Fruit fly (Drosophila melanogaster) whole organism, embryonic: ENCODE results near the gene Dph3.

ENCODE experiments used
- BtbVII ChIP-seq: fragments of 200-800 bp; sonication (Bioruptor generic); optimal IDR thresholded peaks from 3 replicates; lab custom pipeline; 2017; ENCODE audit warnings: missing biosample characterization, mild to moderate bottlenecking, missing genetic modification characterization
- Bteb2 ChIP-seq: fragments of 200-800 bp; sonication (Bioruptor generic); optimal IDR thresholded peaks from 2 replicates; lab custom pipeline; 2016; ENCODE audit warnings: missing biosample characterization, missing genetic modification characterization
- C15 ChIP-seq: fragments of 200-800 bp; sonication (Bioruptor generic); IDR thresholded peaks from 3 replicates; pipeline ENCODE4 v1.3.6; 2022; ENCODE audit warnings: missing biosample characterization, missing genetic modification characterization
- CG12391 ChIP-seq: fragments of 200-800 bp; sonication (Bioruptor generic); optimal IDR thresholded peaks from 3 replicates; lab custom pipeline; 2018; ENCODE audit warnings: missing biosample characterization, mild to moderate bottlenecking, missing genetic modification characterization, moderate library complexity
- CG13287 ChIP-seq: fragments of 200-800 bp; sonication (Bioruptor generic); IDR thresholded peaks from 2 replicates; pipeline ENCODE4 v1.3.6; 2022; ENCODE audit warnings: missing biosample characterization, missing genetic modification characterization; ENCODE audit not compliant: partially characterized antibody
- CG13624 ChIP-seq: fragments of 200-800 bp; sonication (Bioruptor generic); optimal IDR thresholded peaks from 2 replicates; lab custom pipeline; 2016; ENCODE audit warnings: missing biosample characterization, missing genetic modification characterization
- CG15011 ChIP-seq: fragments of 200-800 bp; sonication (Bioruptor generic); optimal IDR thresholded peaks from 3 replicates; lab custom pipeline; 2018; ENCODE audit warnings: missing biosample characterization, mild to moderate bottlenecking, missing genetic modification characterization
- CG15601 ChIP-seq: fragments of 200-800 bp; sonication (Bioruptor generic); optimal IDR thresholded peaks from 3 replicates; lab custom pipeline; 2019; ENCODE audit warnings: missing biosample characterization, mild to moderate bottlenecking, missing genetic modification characterization, moderate library complexity
- CG2120 ChIP-seq: fragments of 200-800 bp; sonication (Bioruptor generic); optimal IDR thresholded peaks from 3 replicates; lab custom pipeline; 2016; ENCODE audit warnings: missing biosample characterization, missing genetic modification characterization
- CG2712 ChIP-seq: fragments of 200-800 bp; optimal IDR thresholded peaks from 3 replicates; lab custom pipeline; 2019; ENCODE audit warnings: missing biosample characterization, mild to moderate bottlenecking, missing genetic modification characterization, moderate library complexity
- CG31441 ChIP-seq: fragments of 200-800 bp; sonication (Bioruptor generic); IDR thresholded peaks from 2 replicates; pipeline ENCODE4 v1.3.6; 2022; ENCODE audit warnings: missing biosample characterization, missing genetic modification characterization
- CG34422 ChIP-seq: fragments of 200-800 bp; sonication (Bioruptor generic); IDR thresholded peaks from 3 replicates; pipeline ENCODE4 v1.3.6; 2022; ENCODE audit warnings: missing biosample characterization, missing genetic modification characterization
- CG42726 ChIP-seq: fragments of 200-800 bp; sonication (Bioruptor generic); IDR thresholded peaks from 2 replicates; pipeline ENCODE4 v1.3.6; 2022; ENCODE audit warnings: missing biosample characterization, missing genetic modification characterization; ENCODE audit not compliant: partially characterized antibody
- CG4424 ChIP-seq: fragments of 200-800 bp; sonication (Bioruptor generic); optimal IDR thresholded peaks from 3 replicates; lab custom pipeline; 2016; ENCODE audit warnings: missing biosample characterization, missing genetic modification characterization
- CG5180 ChIP-seq: fragments of 200-800 bp; sonication (Bioruptor generic); optimal IDR thresholded peaks from 3 replicates; lab custom pipeline; 2017; ENCODE audit warnings: missing biosample characterization, missing genetic modification characterization, mild to moderate bottlenecking, moderate library complexity, missing genetic modification reagents
- CG6689 ChIP-seq: fragments of 200-800 bp; sonication (Bioruptor generic); IDR thresholded peaks from 2 replicates; pipeline ENCODE4 v1.3.6; 2022; ENCODE audit warnings: missing biosample characterization, missing genetic modification characterization
- CG6791 ChIP-seq: fragments of 200-800 bp; sonication (Bioruptor generic); IDR thresholded peaks from 3 replicates; pipeline ENCODE4 v1.3.6; 2022; ENCODE audit warnings: missing biosample characterization, missing genetic modification characterization; ENCODE audit not compliant: partially characterized antibody
- CHES-1-like ChIP-seq: fragments of 200-800 bp; sonication (Bioruptor generic); optimal IDR thresholded peaks from 2 replicates; lab custom pipeline; 2016; ENCODE audit warnings: missing biosample characterization, missing genetic modification characterization
- CTCF ChIP-seq: fragments of 200-800 bp; sonication (Bioruptor generic); optimal IDR thresholded peaks from 2 replicates; lab custom pipeline; 2017; ENCODE audit warnings: missing biosample characterization, mild to moderate bottlenecking, missing genetic modification characterization, moderate library complexity
- CkIIα-i1 ChIP-seq: fragments of 200-800 bp; sonication (Bioruptor generic); IDR thresholded peaks from 2 replicates; pipeline ENCODE4 v1.3.6; 2022; ENCODE audit warnings: missing biosample characterization, missing genetic modification characterization
- CrebB ChIP-seq: fragments of 200-800 bp; sonication (Bioruptor generic); optimal IDR thresholded peaks from 3 replicates; lab custom pipeline; 2018; ENCODE audit warnings: missing biosample characterization, mild to moderate bottlenecking, missing genetic modification characterization
- Dad ChIP-seq: fragments of 200-800 bp; sonication (Bioruptor generic); optimal IDR thresholded peaks from 3 replicates; lab custom pipeline; 2016; ENCODE audit warnings: missing biosample characterization, missing genetic modification characterization
- Dfd ChIP-seq, 2 experiments: fragments of >200 bp; optimal IDR thresholded peaks; 2 replicates each; lab custom pipeline; 2017; ENCODE audit warnings: missing biosample characterization in 2 of 2, missing genetic modification characterization in 2 of 2
- Fer1 ChIP-seq: fragments of 200-800 bp; sonication (Bioruptor generic); optimal IDR thresholded peaks from 2 replicates; lab custom pipeline; 2017; ENCODE audit warnings: missing biosample characterization, mild to moderate bottlenecking, missing genetic modification characterization
- Fer2 ChIP-seq: fragments of 200-800 bp; sonication (Bioruptor generic); optimal IDR thresholded peaks from 2 replicates; lab custom pipeline; 2018; ENCODE audit warnings: missing biosample characterization, mild to moderate bottlenecking, missing genetic modification characterization, moderate library complexity
- HLH4C ChIP-seq: fragments of 200-800 bp; sonication (Bioruptor generic); IDR thresholded peaks from 3 replicates; pipeline ENCODE4 v1.3.6; 2022; ENCODE audit warnings: missing biosample characterization, missing genetic modification characterization; ENCODE audit not compliant: partially characterized antibody
- Med ChIP-seq: fragments of 200-800 bp; sonication (Bioruptor generic); peaks from one replicate; lab custom pipeline; 2016; ENCODE audit warnings: missing biosample characterization, missing genetic modification characterization, mild to moderate bottlenecking, inconsistent platforms, moderate library complexity
- Mrtf ChIP-seq: fragments of 200-800 bp; sonication (Bioruptor generic); IDR thresholded peaks from 3 replicates; pipeline ENCODE4 v1.3.6; 2022; ENCODE audit warnings: missing biosample characterization, missing genetic modification characterization
- NC2β ChIP-seq: fragments of 200-800 bp; sonication (Bioruptor generic); optimal IDR thresholded peaks from 2 replicates; lab custom pipeline; 2016; ENCODE audit warnings: missing biosample characterization, missing genetic modification characterization
- Nf-YA ChIP-seq: fragments of 200-800 bp; sonication (Bioruptor generic); IDR thresholded peaks from 2 replicates; pipeline ENCODE4 v1.3.6; 2022; ENCODE audit warnings: missing biosample characterization, missing genetic modification characterization
- Nf-YC ChIP-seq: fragments of 200-800 bp; optimal IDR thresholded peaks from 3 replicates; lab custom pipeline; 2019; ENCODE audit warnings: missing biosample characterization, mild to moderate bottlenecking, missing genetic modification characterization, moderate library complexity
- Oaz ChIP-seq: fragments of 200-800 bp; sonication (Bioruptor generic); IDR thresholded peaks from 2 replicates; pipeline ENCODE4 v1.3.6; 2022; ENCODE audit warnings: missing biosample characterization, missing genetic modification characterization
- Scr ChIP-seq: fragments of 200-800 bp; sonication (Bioruptor generic); IDR thresholded peaks from 2 replicates; pipeline ENCODE4 v1.3.6; 2022; ENCODE audit warnings: missing biosample characterization, missing genetic modification characterization; ENCODE audit not compliant: partially characterized antibody
- Trl ChIP-seq, 3 experiments: fragments of >200 bp in 2 of 3; fragments of 200-800 bp in 1 of 3; sonication (Bioruptor generic) in 1 of 3; optimal IDR thresholded peaks; 2 replicates in 1 of 3; 3 replicates in 2 of 3; lab custom pipeline; 2016 to 2017; ENCODE audit warnings: missing biosample characterization in 1 of 3, missing genetic modification characterization in 1 of 3
- fd3F ChIP-seq: fragments of 200-800 bp; sonication (Bioruptor generic); optimal IDR thresholded peaks from 2 replicates; lab custom pipeline; 2018; ENCODE audit warnings: missing biosample characterization, mild to moderate bottlenecking, missing genetic modification characterization, moderate library complexity
- grau ChIP-seq: fragments of 200-800 bp; optimal IDR thresholded peaks from 3 replicates; lab custom pipeline; 2019; ENCODE audit warnings: missing biosample characterization, mild to moderate bottlenecking, missing genetic modification characterization, moderate library complexity
- gro ChIP-seq: fragments of 200-800 bp; sonication (Bioruptor generic); optimal IDR thresholded peaks from 2 replicates; lab custom pipeline; 2016; ENCODE audit warnings: missing biosample characterization, missing genetic modification characterization
- hb ChIP-seq: fragments of 200-800 bp; sonication (Bioruptor generic); IDR thresholded peaks from 3 replicates; pipeline ENCODE4 v1.3.6; 2022; ENCODE audit warnings: missing biosample characterization, missing genetic modification characterization; ENCODE audit not compliant: partially characterized antibody
- hth ChIP-seq: fragments of >200 bp; optimal IDR thresholded peaks from 2 replicates; lab custom pipeline; 2017; ENCODE audit warnings: inconsistent platforms
- ind ChIP-seq: fragments of 200-800 bp; sonication (Bioruptor generic); optimal IDR thresholded peaks from 3 replicates; lab custom pipeline; 2016; ENCODE audit warnings: missing biosample characterization, missing genetic modification characterization
- inv ChIP-seq: fragments of 200-800 bp; sonication (Bioruptor generic); IDR thresholded peaks from 2 replicates; pipeline ENCODE4 v1.3.6; 2022; ENCODE audit warnings: missing biosample characterization, missing genetic modification characterization; ENCODE audit not compliant: partially characterized antibody
- otp ChIP-seq: fragments of 200-800 bp; sonication (Bioruptor generic); IDR thresholded peaks from 3 replicates; pipeline ENCODE4, ENCODE4 v1.3.6; 2022; ENCODE audit warnings: missing biosample characterization, missing genetic modification characterization
- p53 ChIP-seq: fragments of 200-800 bp; sonication (Bioruptor generic); optimal IDR thresholded peaks from 2 replicates; lab custom pipeline; 2016; ENCODE audit warnings: missing biosample characterization, missing genetic modification characterization
- pb ChIP-seq: fragments of 200-800 bp; sonication (Bioruptor generic); optimal IDR thresholded peaks from 3 replicates; lab custom pipeline; 2016; ENCODE audit warnings: missing biosample characterization, missing genetic modification characterization
- phol ChIP-seq: fragments of 200-800 bp; sonication (Bioruptor generic); optimal IDR thresholded peaks from 3 replicates; lab custom pipeline; 2018; ENCODE audit warnings: missing biosample characterization, mild to moderate bottlenecking, missing genetic modification characterization, moderate library complexity
- pzg ChIP-seq: fragments of 200-800 bp; sonication (Bioruptor generic); optimal IDR thresholded peaks from 3 replicates; lab custom pipeline; 2018; ENCODE audit warnings: missing biosample characterization, mild to moderate bottlenecking, missing genetic modification characterization, moderate library complexity
- sd ChIP-seq: fragments of 200-800 bp; sonication (Bioruptor generic); optimal IDR thresholded peaks from 3 replicates; lab custom pipeline; 2018; ENCODE audit warnings: missing biosample characterization, mild to moderate bottlenecking, missing genetic modification characterization, moderate library complexity
- tll ChIP-seq, 2 experiments: fragments of 200-800 bp in 1 of 2; fragments of >200 bp in 1 of 2; sonication (Bioruptor generic) in 1 of 2; optimal IDR thresholded peaks; 2 replicates each; lab custom pipeline; 2017 to 2019; ENCODE audit warnings: missing biosample characterization in 2 of 2, missing genetic modification characterization in 2 of 2, mild to moderate bottlenecking in 1 of 2, moderate library complexity in 1 of 2
- vnd ChIP-seq: fragments of 200-800 bp; sonication (Bioruptor generic); IDR thresholded peaks from 3 replicates; pipeline ENCODE4 v1.3.6; 2022; ENCODE audit warnings: missing biosample characterization, missing genetic modification characterization; ENCODE audit not compliant: partially characterized antibody
- vvl ChIP-seq: fragments of 200-800 bp; sonication (Bioruptor generic); IDR thresholded peaks from 2 replicates; pipeline ENCODE4 v1.3.6; 2022; ENCODE audit warnings: missing biosample characterization, missing genetic modification characterization
- zfh2 ChIP-seq: fragments of 200-800 bp; sonication (Bioruptor generic); optimal IDR thresholded peaks from 2 replicates; lab custom pipeline; 2016; ENCODE audit warnings: missing biosample characterization, missing genetic modification characterization

Gene Dph3

dm6 chr3R:11219883-11220282 lies 11.8 kb upstream of the Dph3 start, which contains the start of gene CG6689 (continued):
- TF ChIP-seq Oaz (GFP tag; lab: Robert Waterston, UW) (no peak), grau (tag; lab: Kevin White, UChicago) (peak; percentile 25), otp (GFP tag; lab: Robert Waterston, UW) (no peak), tll (GFP tag; optimal IDR thresholded peaks at IDR 0.05; lab: Kevin White, UChicago) (no peak), CG31441 (no peak), phol (tag; lab: Kevin White, UChicago) (peak; percentile 28), CG15011 (GFP tag; lab: Kevin White, UChicago) (no peak), CG6791 (GFP tag; lab: Robert Waterston, UW) (no peak), CG42726 (GFP tag; lab: Robert Waterston, UW) (no peak), ind (GFP tag; lab: Kevin White, UChicago) (no peak), vnd (no peak), zfh2 (GFP tag; lab: Kevin White, UChicago) (peak; percentile 10), p53 (GFP tag; lab: Kevin White, UChicago) (no peak), gro (peak; percentile 47), hb (GFP tag; lab: Robert Waterston, UW) (no peak), CG12391 (tag; lab: Kevin White, UChicago) (peak; percentile 33), HLH4C (GFP tag; lab: Robert Waterston, UW) (0 out of 3 replicates have a peak, but pooled peaks have one; percentile 15), pzg (GFP tag; lab: Kevin White, UChicago) (peak; percentile 76), CG13287 (GFP tag; lab: Robert Waterston, UW) (peak; percentile 36; the same call in 1 of the 2 replicates), Dfd (GFP tag; optimal IDR thresholded peaks at IDR 0.05; lab: Kevin White, UChicago) (no peak), vvl (GFP tag; lab: Robert Waterston, UW) (peak; percentile 78), Trl (optimal IDR thresholded peaks at IDR 0.05; lab: Kevin White, UChicago) (no peak), Trl (GFP tag; optimal IDR thresholded peaks at IDR 0.05; lab: Kevin White, UChicago) (no peak), CrebB (tag; lab: Kevin White, UChicago) (peak; percentile 8), Dad (GFP tag; lab: Kevin White, UChicago) (no peak), Nf-YA (no peak), CG13624 (peak; percentile 77), CG5180 (GFP tag; lab: Kevin White, UChicago) (no peak), Med (GFP tag; lab: Kevin White, UChicago) (peak; percentile 88), Bteb2 (GFP tag; lab: Kevin White, UChicago) (no peak), Mrtf (GFP tag; lab: Robert Waterston, UW) (no peak), CG2712 (peak; percentile 5), CkIIα-i1 (GFP tag; lab: Robert Waterston, UW) (no peak), Nf-YC (tag; lab: Kevin White, UChicago) (peak; percentile 5), inv (GFP tag; lab: Robert Waterston, UW) (0 out of 2 replicates have a peak, but pooled peaks have one; percentile 28), C15 (no peak), NC2β (no peak), CG2120 (GFP tag; lab: Kevin White, UChicago) (peak; percentile 20), hth (lab: Kevin White, UChicago) (no peak), fd3F (no peak), BtbVII (GFP tag; lab: Kevin White, UChicago) (peak; percentile 58), sd (tag; lab: Kevin White, UChicago) (peak; percentile 68), Scr (GFP tag; lab: Robert Waterston, UW) (0 out of 2 replicates have a peak, but pooled peaks have one; percentile 20), Fer2 (tag; lab: Kevin White, UChicago) (no peak), Fer1 (GFP tag; lab: Kevin White, UChicago) (no peak), CG4424 (GFP tag; lab: Kevin White, UChicago) (no peak), CHES-1-like (GFP tag; lab: Kevin White, UChicago) (peak; percentile 13), pb (GFP tag; lab: Kevin White, UChicago) (no peak), CTCF (peak; percentile 12), CG15601 (tag; lab: Kevin White, UChicago) (no peak), CG6689 (GFP tag; lab: Robert Waterston, UW) (peak; percentile 100), CG34422 (GFP tag; lab: Robert Waterston, UW) (peak; percentile 41; the same call in 1 of the 3 replicates)
